Worm (Caenorhabditis elegans) whole organism, midembryonic: ENCODE results near the gene Y37E11B.10.

ENCODE experiments used
- T22C8.4 ChIP-seq: fragments of 200-800 bp; sonication (Bioruptor generic); IDR thresholded peaks from 2 replicates; pipeline ENCODE4 v1.3.6; 2022; ENCODE audit warnings: missing genetic modification characterization, missing compliant biosample characterization
- cog-1 ChIP-seq: sonication (generic microtip); optimal IDR thresholded peaks from 2 replicates; lab custom pipeline; 2016; ENCODE audit warnings: missing genetic modification characterization, missing compliant biosample characterization
- flt-1 ChIP-seq: fragments of 200-800 bp; sonication (Bioruptor generic); IDR thresholded peaks from 2 replicates; pipeline ENCODE4 v1.3.6; 2022; ENCODE audit warnings: missing genetic modification characterization, missing compliant biosample characterization
- klf-2 ChIP-seq: fragments of 200-800 bp; sonication (Bioruptor generic); conservative IDR thresholded peaks from 2 replicates; pipeline ENCODE4 v1.3.6; 2022; ENCODE audit warnings: missing genetic modification reagents, missing genetic modification characterization, missing compliant biosample characterization
- med-1 ChIP-seq: sonication (generic microtip); optimal IDR thresholded peaks from 2 replicates; lab custom pipeline; 2017; ENCODE audit warnings: missing genetic modification characterization, mild to moderate bottlenecking, missing compliant biosample characterization, antibody characterized with exemption, missing genetic modification reagents; ENCODE audit not compliant: insufficient read depth
- ref-1 ChIP-seq: fragments of 200-800 bp; sonication (Bioruptor generic); conservative IDR thresholded peaks from 2 replicates; pipeline ENCODE4 v1.3.6; 2022; ENCODE audit warnings: missing genetic modification reagents, missing genetic modification characterization, missing compliant biosample characterization
- tab-1 ChIP-seq: fragments of 200-800 bp; sonication (Bioruptor generic); IDR thresholded peaks from 2 replicates; pipeline ENCODE4 v1.3.6; 2022; ENCODE audit warnings: missing genetic modification characterization, missing compliant biosample characterization
- ztf-23 ChIP-seq: fragments of 200-800 bp; sonication (Bioruptor generic); IDR thresholded peaks from 2 replicates; pipeline ENCODE4 v1.3.6; 2022; ENCODE audit warnings: missing genetic modification reagents, missing genetic modification characterization, missing compliant biosample characterization
- ztf-29 ChIP-seq: fragments of 200-800 bp; sonication (Bioruptor generic); IDR thresholded peaks from 2 replicates; pipeline ENCODE4 v1.3.6; 2022; ENCODE audit warnings: missing genetic modification reagents, missing genetic modification characterization, missing compliant biosample characterization

DNA sequence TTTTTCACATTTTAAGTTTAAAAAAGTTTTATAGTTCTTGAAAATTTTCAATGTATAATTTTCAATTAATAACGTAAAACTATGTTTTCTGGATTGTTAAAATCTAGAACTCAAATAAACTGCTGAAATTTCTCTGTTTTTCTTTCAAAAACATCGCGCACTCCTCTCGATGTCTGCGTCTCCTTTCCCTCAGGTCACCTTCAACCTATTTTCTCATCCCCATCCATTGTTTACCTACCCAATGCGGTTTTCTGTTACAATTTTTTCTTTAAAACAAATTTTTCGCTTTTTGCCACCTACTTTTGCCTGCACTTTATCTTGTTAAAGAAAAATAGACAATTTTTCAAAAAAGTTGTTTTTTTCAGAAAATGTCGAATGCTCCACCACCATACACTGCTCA is 27.0 kb upstream of the Y37E11B.10 start, which contains the start of gene ZC416.2:
- TF ChIP-seq flt-1 (GFP tag; lab: Robert Waterston, UW), result no peak
- TF ChIP-seq ztf-29, result no peak
- no peak for TF ChIP-seq klf-2
- no peak for TF ChIP-seq T22C8.4 (GFP tag; lab: Robert Waterston, UW)
- no peak for TF ChIP-seq cog-1 (tag; lab: Kevin White, UChicago)
- no peak for TF ChIP-seq med-1 (GFP tag; lab: Kevin White, UChicago)
- no peak for TF ChIP-seq ref-1 (GFP tag; lab: Robert Waterston, UW)
- TF ChIP-seq tab-1 (GFP tag; lab: Robert Waterston, UW), result no peak
- no peak for TF ChIP-seq ztf-23 (GFP tag; lab: Robert Waterston, UW)
